Worm (Caenorhabditis elegans) whole organism, L4 larva: ENCODE results near the gene nhr-228.

Experiments
- F10B5.3 ChIP-seq: sonication (generic microtip); optimal IDR thresholded peaks from 2 replicates; lab custom pipeline; 2016; ENCODE audit warnings: mild to moderate bottlenecking, missing genetic modification characterization, missing compliant biosample characterization
- F44E2.7 ChIP-seq: fragments of 200-800 bp; sonication (Bioruptor generic); IDR thresholded peaks from 2 replicates; pipeline ENCODE4 v2.1.2; 2022; ENCODE audit warnings: missing genetic modification characterization, missing compliant biosample characterization
- F49E8.2 ChIP-seq: sonication (generic microtip); optimal IDR thresholded peaks from 2 replicates; lab custom pipeline; 2016; ENCODE audit warnings: missing compliant biosample characterization, mild to moderate bottlenecking, missing genetic modification characterization, borderline replicate concordance
- T20F7.1 ChIP-seq: fragments of 200-800 bp; sonication (Bioruptor generic); optimal IDR thresholded peaks from 2 replicates; lab custom pipeline; 2018; ENCODE audit warnings: mild to moderate bottlenecking, missing genetic modification characterization, missing compliant biosample characterization
- aha-1 ChIP-seq: fragments of 150-350 bp; peaks from one replicate; lab custom pipeline; 2014; ENCODE audit warnings: missing biosample characterization, missing genetic modification characterization
- ceh-32 ChIP-seq: sonication (generic microtip); optimal IDR thresholded peaks from 2 replicates; lab custom pipeline; 2016; ENCODE audit warnings: mild to moderate bottlenecking, missing genetic modification characterization, missing compliant biosample characterization; ENCODE audit not compliant: poor library complexity
- cey-2 ChIP-seq: sonication (generic microtip); optimal IDR thresholded peaks from 3 replicates; lab custom pipeline; 2017; ENCODE audit warnings: missing genetic modification characterization, mild to moderate bottlenecking, missing compliant biosample characterization, antibody characterized with exemption, borderline replicate concordance; ENCODE audit not compliant: insufficient read depth
- ctbp-1 ChIP-seq: fragments of 200-800 bp; sonication (Bioruptor generic); IDR thresholded peaks from 2 replicates; pipeline ENCODE4 v1.3.6; 2022; ENCODE audit warnings: missing genetic modification reagents, missing genetic modification characterization, missing compliant biosample characterization
- daf-19 ChIP-seq: fragments of 200-800 bp; sonication (Bioruptor generic); conservative IDR thresholded peaks from 2 replicates; pipeline ENCODE4 v1.3.6; 2022; ENCODE audit warnings: missing genetic modification characterization, missing compliant biosample characterization
- dmd-6 ChIP-seq: fragments of 200-800 bp; sonication (Bioruptor generic); IDR thresholded peaks from 2 replicates; pipeline ENCODE4 v1.3.6; 2022; ENCODE audit warnings: missing genetic modification reagents, missing genetic modification characterization, missing compliant biosample characterization
- dmd-9 ChIP-seq: fragments of 200-800 bp; sonication (Bioruptor generic); IDR thresholded peaks from 2 replicates; pipeline ENCODE4 v1.3.6; 2022; ENCODE audit warnings: missing genetic modification reagents, missing genetic modification characterization, missing compliant biosample characterization
- dve-1 ChIP-seq: sonication (generic microtip); optimal IDR thresholded peaks from 2 replicates; lab custom pipeline; 2017; ENCODE audit warnings: antibody characterized with exemption, mild to moderate bottlenecking, missing genetic modification characterization, missing compliant biosample characterization; ENCODE audit not compliant: insufficient read depth
- fkh-10 ChIP-seq: fragments of 150-350 bp; optimal IDR thresholded peaks from 2 replicates; lab custom pipeline; 2014; ENCODE audit warnings: missing biosample characterization, missing genetic modification reagents, missing genetic modification characterization
- hif-1 ChIP-seq, 2 experiments: sonication (generic microtip); optimal IDR thresholded peaks; 2 replicates each; lab custom pipeline; 2016 to 2017; ENCODE audit warnings: missing compliant biosample characterization in 2 of 2, missing genetic modification characterization in 2 of 2, missing genetic modification reagents in 2 of 2, missing genotype in 2 of 2, mild to moderate bottlenecking in 1 of 2
- hlh-30 ChIP-seq: sonication (generic microtip); optimal IDR thresholded peaks from 2 replicates; lab custom pipeline; 2017; ENCODE audit warnings: antibody characterized with exemption, mild to moderate bottlenecking, missing genetic modification characterization, missing compliant biosample characterization; ENCODE audit not compliant: insufficient read depth
- lim-7 ChIP-seq: fragments of 200-800 bp; sonication (Bioruptor generic); IDR thresholded peaks from 2 replicates; pipeline ENCODE4 v1.3.6; 2022; ENCODE audit warnings: missing genetic modification characterization, missing compliant biosample characterization
- lin-13 ChIP-seq: fragments of 150-350 bp; optimal IDR thresholded peaks from 2 replicates; lab custom pipeline; 2014; ENCODE audit warnings: missing biosample characterization, missing genetic modification reagents, missing genetic modification characterization
- lin-39 ChIP-seq: fragments of 150-350 bp; optimal IDR thresholded peaks from 2 replicates; lab custom pipeline; 2014; ENCODE audit warnings: missing biosample characterization, missing genetic modification reagents, missing genetic modification characterization
- madf-5 ChIP-seq, 2 experiments: fragments of 200-800 bp; sonication (Bioruptor generic); IDR thresholded peaks; 2 replicates each; pipeline ENCODE4 v1.3.6; 2022; ENCODE audit warnings: missing compliant biosample characterization in 2 of 2, missing genetic modification characterization in 2 of 2
- mdl-1 ChIP-seq, 2 experiments: fragments of 150-350 bp in 1 of 2; sonication (generic microtip) in 1 of 2; optimal IDR thresholded peaks; 2 replicates each; lab custom pipeline; 2014 to 2017; ENCODE audit warnings: missing biosample characterization in 2 of 2, missing genetic modification characterization in 2 of 2
- mdt-29 ChIP-seq: fragments of 200-800 bp; sonication (Bioruptor generic); IDR thresholded peaks from 2 replicates; pipeline ENCODE4 v1.3.6; 2022; ENCODE audit warnings: missing genetic modification reagents, missing genetic modification characterization, missing compliant biosample characterization
- mep-1 ChIP-seq: fragments of 150-350 bp; sonication (generic microtip); optimal IDR thresholded peaks from 3 replicates; lab custom pipeline; 2014; ENCODE audit warnings: missing biosample characterization, missing genetic modification characterization
- mxl-3 ChIP-seq: fragments of 200-800 bp; sonication (Bioruptor generic); optimal IDR thresholded peaks from 2 replicates; lab custom pipeline; 2018; ENCODE audit warnings: mild to moderate bottlenecking, missing genetic modification characterization, missing compliant biosample characterization
- nhr-237 ChIP-seq: sonication (generic microtip); optimal IDR thresholded peaks from 2 replicates; lab custom pipeline; 2017; ENCODE audit warnings: missing biosample characterization, missing genetic modification characterization
- nhr-28 ChIP-seq: fragments of 150-350 bp; optimal IDR thresholded peaks from 2 replicates; lab custom pipeline; 2014; ENCODE audit warnings: missing biosample characterization, missing genetic modification characterization
- nhr-6 ChIP-seq: fragments of 150-350 bp; optimal IDR thresholded peaks from 2 replicates; lab custom pipeline; 2014; ENCODE audit warnings: missing biosample characterization, missing genetic modification characterization
- pqm-1 ChIP-seq: sonication (generic microtip); optimal IDR thresholded peaks from 2 replicates; lab custom pipeline; 2017; ENCODE audit warnings: missing biosample characterization, missing genetic modification characterization
- rbr-2 ChIP-seq: sonication (generic microtip); optimal IDR thresholded peaks from 2 replicates; lab custom pipeline; 2016; ENCODE audit warnings: missing genotype, missing genetic modification characterization, missing compliant biosample characterization
- set-16 ChIP-seq: fragments of 200-800 bp; sonication (Bioruptor generic); IDR thresholded peaks from 2 replicates; pipeline ENCODE4 v1.3.6; 2022; ENCODE audit warnings: missing genetic modification reagents, missing genetic modification characterization, missing compliant biosample characterization
- tag-97 ChIP-seq: fragments of 200-800 bp; sonication (Bioruptor generic); IDR thresholded peaks from 2 replicates; pipeline ENCODE4 v1.3.6; 2022; ENCODE audit warnings: missing genetic modification characterization, missing compliant biosample characterization
- unc-62 ChIP-seq, 3 experiments: fragments of 150-350 bp in 1 of 3; sonication (generic microtip); optimal IDR thresholded peaks in 2 of 3; peaks in 1 of 3; 1 replicate in 1 of 3; 2 replicates in 2 of 3; lab custom pipeline; 2014 to 2017; ENCODE audit warnings: missing biosample characterization in 3 of 3, missing genetic modification characterization in 3 of 3, missing genetic modification reagents in 3 of 3, missing genotype in 1 of 3
- zag-1 ChIP-seq: fragments of 150-350 bp; optimal IDR thresholded peaks from 2 replicates; lab custom pipeline; 2014; ENCODE audit warnings: missing biosample characterization, missing genetic modification characterization
- zfp-3 ChIP-seq: fragments of 200-800 bp; sonication (Bioruptor generic); conservative IDR thresholded peaks from 2 replicates; pipeline ENCODE4 v1.3.6; 2022; ENCODE audit warnings: missing genetic modification reagents, missing genetic modification characterization, missing compliant biosample characterization
- ztf-11 ChIP-seq: fragments of 150-350 bp; optimal IDR thresholded peaks from 2 replicates; lab custom pipeline; 2014; ENCODE audit warnings: missing biosample characterization, missing genetic modification characterization
- ztf-7 ChIP-seq: fragments of 150-350 bp; optimal IDR thresholded peaks from 2 replicates; lab custom pipeline; 2014; ENCODE audit warnings: missing biosample characterization, missing genetic modification characterization

The nhr-228 gene

ce11 chrV:2278052-2278451, 3.5 kb upstream of the nhr-228 start, which contains the start of gene nhr-59 (continued):
- TF ChIP-seq cey-2 (no peak), zag-1 (no peak)
- TF ChIP-seq, all 104 proteins: peak for 8

DNA sequence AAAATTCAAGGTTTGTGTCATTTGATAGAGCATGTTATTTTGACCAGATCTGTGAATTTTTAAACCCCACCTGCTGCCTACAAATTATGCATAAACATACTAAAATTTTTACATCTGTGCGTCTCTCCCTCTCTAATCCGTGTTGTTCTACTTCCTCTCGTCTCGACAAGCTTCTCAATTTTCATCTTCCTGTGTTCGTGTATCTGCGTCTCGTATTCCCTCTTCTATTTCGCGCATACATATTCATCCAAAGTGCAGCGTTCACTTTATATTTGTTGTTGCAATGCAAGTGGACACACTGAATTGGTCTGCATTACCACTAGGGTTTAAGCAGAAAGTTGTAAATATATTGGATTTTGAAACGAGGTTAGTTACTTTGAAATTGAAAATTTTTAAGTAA, 3.0 kb upstream of the nhr-228 start, which contains the start of gene fbxa-137:
Gene fbxa-137, plus strand, starts transcription at position 274 of the 400 bp plus-strand sequence.
- TF ChIP-seq ztf-7 (tag; lab: Kevin White, UChicago), result no peak
- no peak for TF ChIP-seq fkh-10 (GFP tag; lab: Kevin White, UChicago)
- no peak for TF ChIP-seq ztf-11 (tag; lab: Kevin White, UChicago)
- TF ChIP-seq nhr-28 (tag; lab: Kevin White, UChicago), result no peak
- TF ChIP-seq unc-62 (GFP tag; optimal IDR thresholded peaks at IDR 0.05 in 1 of 2; lab: Kevin White, UChicago), result peak in 1 of 2 experiments; percentile 69
- TF ChIP-seq unc-62 (tag; optimal IDR thresholded peaks at IDR 0.05; lab: Kevin White, UChicago), result no peak

DNA sequence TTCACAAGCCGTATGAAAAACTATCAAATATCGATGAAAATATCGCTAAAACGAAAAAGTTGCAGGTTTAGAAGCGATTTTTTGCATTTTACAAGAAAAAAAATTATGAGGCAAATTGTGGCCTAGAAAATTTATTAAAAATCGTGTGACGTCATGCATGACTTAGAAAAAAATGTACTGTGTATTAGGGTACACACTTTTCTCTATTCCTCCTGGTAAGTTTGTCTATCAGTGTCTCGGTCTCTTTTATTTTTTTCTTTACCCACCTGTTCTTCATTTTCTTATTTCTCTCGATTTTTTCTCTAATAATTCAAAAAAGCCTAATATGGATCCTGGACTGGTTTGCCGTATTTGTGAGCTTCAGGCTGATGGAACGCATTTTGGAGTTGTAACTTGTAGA, 3.5 kb downstream of the nhr-228 start, which contains the start of gene nhr-227:
Gene nhr-227, plus strand, starts transcription at position 326 of the 400 bp plus-strand sequence.
- TF ChIP-seq dve-1 (peak; percentile 31), F49E8.2 (tag; lab: Kevin White, UChicago) (no peak), mdt-29 (GFP tag; lab: Robert Waterston, UW) (no peak), nhr-28 (tag; lab: Kevin White, UChicago) (peak; percentile 51), T20F7.1 (GFP tag; lab: Kevin White, UChicago) (peak; percentile 33), hlh-30 (peak; percentile 12), aha-1 (peak; percentile 75)

DNA sequence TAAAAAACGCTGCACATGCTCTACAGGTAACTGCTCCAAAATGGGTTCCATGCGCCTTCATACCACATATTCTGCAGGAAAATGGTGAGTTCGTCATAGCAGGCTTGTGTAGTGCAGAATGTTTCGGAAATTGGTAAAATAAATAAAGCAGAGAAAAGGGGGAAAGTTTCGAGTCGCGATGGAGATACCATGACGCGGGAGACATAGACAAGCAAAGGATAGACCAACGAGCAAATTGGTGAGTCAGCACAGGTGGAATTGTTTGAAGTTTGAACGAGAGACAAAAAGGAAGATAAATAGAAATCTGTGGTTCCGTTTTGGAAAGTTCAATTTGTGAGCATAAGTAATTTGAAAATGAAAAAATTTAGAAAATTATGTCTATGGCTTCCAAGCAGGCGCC, 8.8 kb downstream of the nhr-228 start, which contains the start of gene nhr-225:
Gene nhr-225, minus strand, starts transcription at position 146 of the 400 bp plus-strand sequence.
- TF ChIP-seq dve-1 (peak; percentile 8), mep-1 (no peak)
- TF ChIP-seq, all 104 proteins: peak for 1

DNA sequence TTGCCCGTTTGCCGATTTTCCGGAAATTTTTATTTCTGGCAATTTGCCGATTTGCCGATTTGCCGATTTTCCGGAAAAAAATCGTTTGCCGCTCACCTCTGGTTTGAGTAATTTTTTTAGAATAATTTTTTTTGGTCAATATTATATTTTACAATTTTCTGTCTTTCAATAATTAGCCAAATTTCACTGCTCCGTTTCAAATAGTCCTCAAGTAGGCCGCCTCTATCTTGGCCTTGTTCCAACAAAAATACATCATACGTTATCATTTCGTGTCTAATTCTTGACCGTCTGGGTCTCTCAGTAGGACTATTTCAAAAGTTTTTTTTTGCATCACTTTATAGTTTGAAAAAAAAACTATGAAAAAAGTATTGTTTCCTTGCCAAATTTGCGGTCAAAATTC, 10.7 kb downstream of the nhr-228 start, which contains the start of gene nhr-115:
Gene nhr-115, plus strand, starts transcription at position 301 of the 400 bp plus-strand sequence.
- TF ChIP-seq nhr-28 (tag; lab: Kevin White, UChicago) (peak; percentile 41), dmd-6 (peak; percentile 26; the same call in 1 of the 2 replicates), lin-39 (tag; lab: Kevin White, UChicago) (no peak), pqm-1 (tag; lab: Kevin White, UChicago) (peak; percentile 14), hif-1 (tag; optimal IDR thresholded peaks at IDR 0.05; lab: Kevin White, UChicago) (no peak)

DNA sequence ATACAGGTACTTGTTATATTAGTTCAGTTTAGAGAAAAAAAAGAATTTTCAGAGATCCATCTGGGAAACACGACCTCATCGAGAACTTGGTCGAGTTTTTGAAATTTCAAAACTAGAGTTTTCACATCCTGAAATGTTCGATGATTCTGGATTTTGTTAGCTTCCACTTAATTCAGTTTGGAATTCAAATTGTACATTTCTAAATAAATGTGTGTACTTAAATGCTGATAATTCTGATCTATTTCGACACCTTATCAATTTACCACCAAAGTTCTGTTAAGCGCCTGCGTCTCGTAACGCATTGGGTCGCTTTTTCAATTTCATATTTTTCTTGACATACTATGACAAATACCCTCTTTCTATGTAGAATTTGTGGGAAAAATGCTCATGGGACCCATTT, 13.0 kb downstream of the nhr-228 start, which contains the start of gene nhr-226:
Gene nhr-226, plus strand, starts transcription at position 301 of the 400 bp plus-strand sequence.
- TF ChIP-seq nhr-6 (tag; lab: Kevin White, UChicago) (no peak), pqm-1 (tag; lab: Kevin White, UChicago) (peak; percentile 13), set-16 (GFP tag; lab: Robert Waterston, UW) (no peak)

DNA sequence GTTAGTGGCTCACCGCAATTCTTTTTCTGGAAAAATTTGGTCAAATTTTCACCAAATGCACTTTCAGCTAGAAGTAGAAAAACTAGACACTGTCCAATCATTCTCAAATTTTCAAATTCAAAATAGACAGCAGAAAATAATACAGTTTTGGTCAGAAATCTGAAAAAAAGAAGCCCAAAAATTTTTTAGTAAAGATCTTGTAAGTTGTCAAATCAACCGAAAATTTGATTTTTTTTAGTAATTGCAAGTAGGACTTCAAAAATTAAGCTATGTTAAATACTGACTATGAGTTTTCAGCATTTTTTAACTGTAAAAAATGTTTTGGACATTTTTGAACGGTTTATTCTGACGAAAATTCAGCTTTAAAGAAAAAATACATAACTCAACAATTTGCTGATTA, 19.3 kb downstream of the nhr-228 start, which contains the start of gene Y19D10B.8:
Gene Y19D10B.8, minus strand, starts transcription at position 101 of the 400 bp plus-strand sequence.
- no peak for TF ChIP-seq tag-97 (GFP tag; lab: Robert Waterston, UW)
- TF ChIP-seq daf-19, result no peak
- TF ChIP-seq F10B5.3, result no peak
- TF ChIP-seq ctbp-1 (GFP tag; lab: Robert Waterston, UW), result no peak
- no peak for TF ChIP-seq lin-39 (tag; lab: Kevin White, UChicago)
- no peak for TF ChIP-seq dmd-6
- no peak for TF ChIP-seq dve-1
- no peak for TF ChIP-seq hlh-30

DNA sequence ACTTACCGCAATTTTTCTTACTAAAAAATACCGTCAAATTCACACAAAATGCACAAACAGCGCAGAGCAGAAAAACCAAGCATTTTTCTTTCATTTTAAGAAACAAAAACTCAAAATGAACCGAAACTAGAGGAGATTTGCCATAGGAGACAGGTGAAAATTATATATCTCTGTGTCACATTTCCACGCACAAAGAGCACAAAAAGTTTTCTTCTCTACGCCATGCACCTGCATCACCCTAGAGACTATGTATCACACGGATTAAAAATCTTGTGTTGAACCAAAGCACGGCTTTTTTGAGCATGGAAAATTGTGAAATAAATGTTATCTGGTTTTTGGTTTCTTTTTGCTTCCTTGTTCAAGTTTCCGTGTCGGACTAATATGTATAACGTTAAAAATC, 22.2 kb downstream of the nhr-228 start, which contains the start of gene irld-15:
Gene irld-15, minus strand, starts transcription at position 101 of the 400 bp plus-strand sequence.
- no peak for TF ChIP-seq mdl-1 (tag; optimal IDR thresholded peaks at IDR 0.05; lab: Kevin White, UChicago)
- no peak for TF ChIP-seq madf-5 (GFP tag; IDR thresholded peaks at IDR 0.05; lab: Robert Waterston, UW)
- no peak for TF ChIP-seq nhr-237 (tag; lab: Kevin White, UChicago)
- no peak for TF ChIP-seq F44E2.7 (GFP tag; lab: Robert Waterston, UW)
- TF ChIP-seq cey-2, result no peak
- no peak for TF ChIP-seq zfp-3 (GFP tag; lab: Robert Waterston, UW)
- TF ChIP-seq F49E8.2 (tag; lab: Kevin White, UChicago), result no peak
- TF ChIP-seq ctbp-1 (GFP tag; lab: Robert Waterston, UW), result no peak
- TF ChIP-seq ceh-32, result no peak
- no peak for TF ChIP-seq dmd-9
- TF ChIP-seq hlh-30, result no peak
- no peak for TF ChIP-seq rbr-2 (tag; lab: Kevin White, UChicago)
- no peak for TF ChIP-seq set-16 (GFP tag; lab: Robert Waterston, UW)
- TF ChIP-seq lin-13 (GFP tag; lab: Kevin White, UChicago), result no peak
- TF ChIP-seq mxl-3, result no peak
- no peak for TF ChIP-seq fkh-10 (GFP tag; lab: Kevin White, UChicago)
- TF ChIP-seq lim-7 (GFP tag; lab: Robert Waterston, UW), result no peak
